Worm (Caenorhabditis elegans) whole organism, L4/young adult: ENCODE results near the gene mlh-1.

Source experiments
- W03F9.2 ChIP-seq: fragments of 150-350 bp; optimal IDR thresholded peaks from 2 replicates; lab custom pipeline; 2014; ENCODE audit warnings: missing biosample characterization, missing genetic modification characterization
- dao-5 ChIP-seq: sonication (generic microtip); optimal IDR thresholded peaks from 2 replicates; lab custom pipeline; 2016; ENCODE audit warnings: missing genotype, missing genetic modification characterization, moderate library complexity, missing compliant biosample characterization
- him-1 ChIP-seq: sonication (generic microtip); optimal IDR thresholded peaks from 2 replicates; lab custom pipeline; 2016; ENCODE audit warnings: missing genotype, missing genetic modification reagents, missing genetic modification characterization, missing compliant biosample characterization

ce11 chrIII:13544593-13544992 lies 30.2 kb upstream of the mlh-1 start:
- no peak for TF ChIP-seq him-1 (tag; lab: Kevin White, UChicago)
- TF ChIP-seq dao-5 (tag; lab: Kevin White, UChicago), result no peak
- TF ChIP-seq W03F9.2 (tag; lab: Kevin White, UChicago), result no peak
